Fruit fly (Drosophila melanogaster) whole organism, wandering third instar larva: Measurements from ENCODE around the gene Pka-C1.

Experiments
- Abd-B ChIP-seq: fragments of >200 bp; optimal IDR thresholded peaks from 2 replicates; lab custom pipeline; 2017; ENCODE audit warnings: missing biosample characterization, missing genetic modification characterization
- CG32264 ChIP-seq: fragments of 200-800 bp; sonication (Bioruptor generic); optimal IDR thresholded peaks from 2 replicates; lab custom pipeline; 2016; ENCODE audit warnings: missing biosample characterization, missing genetic modification characterization
- Dfd ChIP-seq: fragments of >200 bp; optimal IDR thresholded peaks from 2 replicates; lab custom pipeline; 2017; ENCODE audit warnings: missing biosample characterization, missing genetic modification characterization
- Dif ChIP-seq: fragments of 200-275, 200-300 bp; sonication (Bioruptor generic); optimal IDR thresholded peaks from 2 replicates; lab custom pipeline; 2018; ENCODE audit warnings: missing biosample characterization, missing genetic modification characterization; ENCODE audit not compliant: partially characterized antibody
- HLH106 ChIP-seq: fragments of 200-800 bp; optimal IDR thresholded peaks from 3 replicates; lab custom pipeline; 2019; ENCODE audit warnings: missing biosample characterization, mild to moderate bottlenecking, missing genetic modification characterization, moderate library complexity
- Hnf4 ChIP-seq: fragments of 200-800 bp; sonication (Bioruptor generic); optimal IDR thresholded peaks from 2 replicates; lab custom pipeline; 2016; ENCODE audit warnings: missing biosample characterization, mild to moderate bottlenecking, missing genetic modification characterization
- Hr78 ChIP-seq: fragments of >200 bp; optimal IDR thresholded peaks from 2 replicates; lab custom pipeline; 2017; ENCODE audit warnings: missing biosample characterization, missing genetic modification characterization
- Jra ChIP-seq: sonication (Bioruptor generic); optimal IDR thresholded peaks from 2 replicates; lab custom pipeline; 2016; ENCODE audit warnings: missing biosample characterization, missing genetic modification characterization
- Myc ChIP-seq: fragments of >200 bp; optimal IDR thresholded peaks from 2 replicates; lab custom pipeline; 2017
- N ChIP-seq: fragments of >200 bp; optimal IDR thresholded peaks from 2 replicates; lab custom pipeline; 2018; ENCODE audit warnings: missing biosample characterization, missing external identifiers, missing genetic modification characterization
- OdsH ChIP-seq: fragments of 200-800 bp; sonication (Bioruptor generic); optimal IDR thresholded peaks from 2 replicates; lab custom pipeline; 2016; ENCODE audit warnings: missing biosample characterization, mild to moderate bottlenecking, missing genetic modification characterization
- Rel ChIP-seq, 2 experiments: fragments of 200-800 bp; sonication (Bioruptor generic) in 1 of 2; optimal IDR thresholded peaks; 2 replicates in 1 of 2; 3 replicates in 1 of 2; lab custom pipeline; 2016 to 2019; ENCODE audit warnings: mild to moderate bottlenecking in 2 of 2, missing biosample characterization in 2 of 2, missing genetic modification characterization in 2 of 2, moderate library complexity in 1 of 2
- Sp1 ChIP-seq: fragments of 200-800 bp; sonication (Bioruptor generic); optimal IDR thresholded peaks from 3 replicates; lab custom pipeline; 2019; ENCODE audit warnings: missing biosample characterization, mild to moderate bottlenecking, missing genetic modification characterization, moderate library complexity
- Vsx2 ChIP-seq: fragments of 200-300, 225-300 bp; sonication (Bioruptor generic); optimal IDR thresholded peaks from 2 replicates; lab custom pipeline; 2018; ENCODE audit warnings: missing biosample characterization, missing genetic modification characterization; ENCODE audit not compliant: partially characterized antibody
- br ChIP-seq: fragments of 200-800 bp; sonication (Bioruptor generic); optimal IDR thresholded peaks from 2 replicates; lab custom pipeline; 2016; ENCODE audit warnings: missing biosample characterization, missing genetic modification characterization
- brk ChIP-seq: fragments of 200-800 bp; sonication (Bioruptor generic); optimal IDR thresholded peaks from 2 replicates; lab custom pipeline; 2016; ENCODE audit warnings: missing biosample characterization, mild to moderate bottlenecking, missing genetic modification characterization
- dl ChIP-seq, 2 experiments: fragments of 175-275, 200-275 bp in 1 of 2; fragments of 200-275 bp in 1 of 2; sonication (Bioruptor generic); optimal IDR thresholded peaks; lab custom pipeline; 2018; ENCODE audit warnings: mild to moderate bottlenecking in 2 of 2, missing biosample characterization in 2 of 2, missing genetic modification characterization in 2 of 2, moderate library complexity in 2 of 2; ENCODE audit not compliant: partially characterized antibody in 2 of 2, insufficient read depth in 1 of 2
- dmrt93B ChIP-seq: fragments of 200-800 bp; sonication (Bioruptor generic); optimal IDR thresholded peaks from 2 replicates; lab custom pipeline; 2018; ENCODE audit warnings: missing biosample characterization, mild to moderate bottlenecking, missing genetic modification characterization
- dsf ChIP-seq: sonication (Bioruptor generic); optimal IDR thresholded peaks from 2 replicates; lab custom pipeline; 2016; ENCODE audit warnings: missing biosample characterization, missing genetic modification characterization, borderline replicate concordance
- ey ChIP-seq: fragments of 200-800 bp; sonication (Bioruptor generic); optimal IDR thresholded peaks from 2 replicates; lab custom pipeline; 2016; ENCODE audit warnings: missing biosample characterization, missing genetic modification characterization
- foxo ChIP-seq, 2 experiments: fragments of 200-800 bp; sonication (Bioruptor generic); optimal IDR thresholded peaks; 2 replicates in 1 of 2; 3 replicates in 1 of 2; lab custom pipeline; 2016 to 2017; ENCODE audit warnings: missing biosample characterization in 2 of 2, missing genetic modification characterization in 2 of 2
- fru ChIP-seq: fragments of 200-800 bp; sonication (Bioruptor generic); optimal IDR thresholded peaks from 3 replicates; lab custom pipeline; 2016; ENCODE audit warnings: missing biosample characterization, mild to moderate bottlenecking, missing genetic modification characterization
- h ChIP-seq: fragments of 200-800 bp; sonication (Bioruptor generic); optimal IDR thresholded peaks from 3 replicates; lab custom pipeline; 2016; ENCODE audit warnings: missing biosample characterization, mild to moderate bottlenecking, missing genetic modification characterization
- jim ChIP-seq: fragments of 175-275, 200-325 bp; sonication (Bioruptor generic); optimal IDR thresholded peaks from 2 replicates; lab custom pipeline; 2016; ENCODE audit warnings: missing biosample characterization, mild to moderate bottlenecking, missing genetic modification characterization
- lola ChIP-seq: fragments of >200 bp; optimal IDR thresholded peaks from 2 replicates; lab custom pipeline; 2017; ENCODE audit warnings: missing biosample characterization, missing genetic modification characterization
- pan ChIP-seq: fragments of >200 bp; optimal IDR thresholded peaks from 2 replicates; lab custom pipeline; 2017
- psq ChIP-seq: fragments of 200-800 bp; sonication (Bioruptor generic); optimal IDR thresholded peaks from 3 replicates; lab custom pipeline; 2017; ENCODE audit warnings: missing biosample characterization, mild to moderate bottlenecking, missing genetic modification characterization, moderate library complexity
- rgr ChIP-seq: fragments of 200-800 bp; sonication (Bioruptor generic); optimal IDR thresholded peaks from 3 replicates; lab custom pipeline; 2016; ENCODE audit warnings: missing biosample characterization, mild to moderate bottlenecking, missing genetic modification characterization
- sage ChIP-seq: fragments of 200-800 bp; sonication (Bioruptor generic); optimal IDR thresholded peaks from 2 replicates; lab custom pipeline; 2016; ENCODE audit warnings: missing biosample characterization, mild to moderate bottlenecking, missing genetic modification characterization
- sv ChIP-seq: fragments of 200-800 bp; sonication (Bioruptor generic); optimal IDR thresholded peaks from 3 replicates; lab custom pipeline; 2016; ENCODE audit warnings: missing biosample characterization, missing genetic modification characterization
- usp ChIP-seq: fragments of >200 bp; optimal IDR thresholded peaks from 2 replicates; lab custom pipeline; 2017; ENCODE audit warnings: missing biosample characterization, missing genetic modification characterization

The Pka-C1 gene

DNA sequence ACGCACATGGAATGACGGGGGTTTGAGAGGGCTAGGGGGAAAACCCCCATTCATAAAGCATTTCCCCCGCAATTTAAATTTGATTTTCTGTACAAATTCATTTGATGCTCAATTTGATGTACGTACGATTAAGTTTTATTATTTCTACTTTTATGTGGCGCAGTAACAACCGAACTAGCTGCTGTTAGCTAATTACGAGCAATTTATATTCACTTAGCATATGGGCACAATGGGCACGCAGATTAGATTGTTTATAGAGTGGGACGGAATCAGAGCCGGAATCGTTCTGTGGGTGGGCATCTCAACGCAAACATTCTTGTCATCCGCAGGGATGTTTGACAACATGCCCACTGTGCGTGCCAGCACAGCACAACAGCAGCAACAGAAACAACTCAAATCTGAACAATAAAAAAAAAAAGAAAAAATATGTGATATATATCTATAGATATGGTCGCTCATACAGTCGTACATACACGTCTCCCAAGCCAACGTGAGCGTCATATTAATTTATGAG lies 28.1 kb downstream of the Pka-C1 start:
- TF ChIP-seq sage (GFP tag; lab: Kevin White, UChicago) (peak; percentile 11), Dfd (GFP tag; lab: Kevin White, UChicago) (no peak), lola (no peak), jim (GFP tag; lab: Kevin White, UChicago) (peak; percentile 21), fru (no peak), Rel (GFP tag; optimal IDR thresholded peaks at IDR 0.05; lab: Kevin White, UChicago) (no peak), Rel (tag; optimal IDR thresholded peaks at IDR 0.05; lab: Kevin White, UChicago) (peak; percentile 33), Sp1 (GFP tag; lab: Kevin White, UChicago) (no peak), Jra (GFP tag; lab: Kevin White, UChicago) (no peak)

DNA sequence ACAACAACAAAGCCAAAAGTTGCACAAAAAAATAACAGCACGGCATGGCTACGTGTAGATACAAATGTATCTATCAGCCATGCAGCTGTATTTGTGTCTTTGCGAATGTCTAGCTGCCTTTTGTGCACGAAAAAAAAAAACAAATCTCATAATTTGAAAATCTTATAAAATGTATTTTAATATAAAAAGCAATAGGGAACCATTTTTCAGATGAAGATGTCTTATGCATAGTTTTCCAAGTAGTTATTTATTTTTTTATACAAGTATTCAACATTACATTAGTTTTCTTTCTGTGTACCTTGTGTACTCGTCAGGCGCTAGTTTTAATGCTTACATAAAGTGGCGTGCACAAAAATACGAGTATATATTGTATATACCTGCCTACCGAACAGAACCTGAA lies 29.7 kb downstream of the Pka-C1 start:
- TF ChIP-seq sv (GFP tag; lab: Kevin White, UChicago) = no peak
- no peak for TF ChIP-seq jim (GFP tag; lab: Kevin White, UChicago)
- TF ChIP-seq br = no peak
- no peak for TF ChIP-seq ey (GFP tag; lab: Kevin White, UChicago)
- TF ChIP-seq Hnf4 = no peak
- TF ChIP-seq Jra (GFP tag; lab: Kevin White, UChicago) = no peak
- no peak for TF ChIP-seq Vsx2 (GFP tag; lab: Kevin White, UChicago)
- no peak for TF ChIP-seq dl (GFP tag; optimal IDR thresholded peaks at IDR 0.05; lab: Kevin White, UChicago; ENCODE audit: insufficient read depth in 1 of 2, partially characterized antibody in 2 of 2)
- TF ChIP-seq Dif (GFP tag; lab: Kevin White, UChicago) = no peak
- no peak for TF ChIP-seq Hr78
- no peak for TF ChIP-seq usp
- TF ChIP-seq dmrt93B = no peak
- no peak for TF ChIP-seq Myc (lab: Kevin White, UChicago)
- no peak for TF ChIP-seq Dfd (GFP tag; lab: Kevin White, UChicago)
- TF ChIP-seq CG32264 (GFP tag; lab: Kevin White, UChicago) = no peak
- no peak for TF ChIP-seq Rel (GFP tag; optimal IDR thresholded peaks at IDR 0.05; lab: Kevin White, UChicago)
- TF ChIP-seq Rel (tag; optimal IDR thresholded peaks at IDR 0.05; lab: Kevin White, UChicago) = no peak

DNA sequence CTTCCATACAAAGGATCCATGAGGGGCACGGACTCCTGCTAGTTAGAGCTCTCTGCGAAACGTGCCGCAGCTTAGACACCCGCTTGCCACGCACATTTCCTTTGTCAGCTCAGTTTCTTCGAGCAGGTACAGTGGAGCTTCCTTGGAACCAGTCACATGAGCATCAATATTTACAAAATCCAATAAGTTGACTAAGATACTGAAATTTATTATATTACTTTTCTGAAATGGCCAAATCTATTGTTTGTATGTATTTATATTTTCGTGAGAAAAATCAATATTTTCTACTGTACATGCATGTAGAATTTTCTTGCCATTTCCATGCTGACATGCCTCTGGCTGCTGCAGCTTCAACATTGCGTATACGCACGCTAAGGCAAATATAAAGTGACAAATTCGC lies 36.1 kb downstream of the Pka-C1 start:
- TF ChIP-seq Sp1 (GFP tag; lab: Kevin White, UChicago) (no peak), brk (GFP tag; lab: Kevin White, UChicago) (no peak), CG32264 (GFP tag; lab: Kevin White, UChicago) (no peak), Hnf4 (no peak), usp (no peak), N (GFP tag; lab: Kevin White, UChicago) (no peak), Myc (lab: Kevin White, UChicago) (no peak), Dif (GFP tag; lab: Kevin White, UChicago) (no peak), HLH106 (tag; lab: Kevin White, UChicago) (no peak), dl (GFP tag; optimal IDR thresholded peaks at IDR 0.05; lab: Kevin White, UChicago; ENCODE audit: insufficient read depth in 1 of 2, partially characterized antibody in 2 of 2) (no peak), Dfd (GFP tag; lab: Kevin White, UChicago) (no peak), dsf (GFP tag; lab: Kevin White, UChicago) (no peak), dmrt93B (no peak), sv (GFP tag; lab: Kevin White, UChicago) (no peak), pan (lab: Kevin White, UChicago) (no peak), rgr (no peak), Abd-B (GFP tag; lab: Kevin White, UChicago) (no peak), psq (GFP tag; lab: Kevin White, UChicago) (no peak), Vsx2 (GFP tag; lab: Kevin White, UChicago) (no peak), Hr78 (no peak)

DNA sequence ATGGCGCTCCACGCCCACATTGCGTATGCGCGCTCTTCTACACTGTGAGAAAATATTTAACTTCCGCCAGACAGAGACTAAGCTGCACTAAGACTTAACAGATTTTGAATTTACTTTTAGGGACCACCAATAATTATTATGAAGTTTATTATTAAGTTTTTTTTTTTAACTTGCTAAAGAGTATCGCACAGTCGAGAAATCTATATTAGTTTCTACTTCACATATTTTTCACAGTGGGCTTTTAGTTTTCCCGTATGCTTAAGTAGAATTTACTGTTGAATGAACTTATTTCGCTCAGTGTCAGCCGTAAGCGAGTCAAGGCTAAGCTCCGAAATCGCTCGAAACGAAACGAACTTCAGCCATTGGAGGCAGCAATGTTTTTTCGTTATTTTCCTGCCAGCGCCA lies 38.6 kb downstream of the Pka-C1 start:
- TF ChIP-seq sv (GFP tag; lab: Kevin White, UChicago) (peak; percentile 25), Hr78 (no peak), h (GFP tag; lab: Kevin White, UChicago) (no peak), ey (GFP tag; lab: Kevin White, UChicago) (no peak), dmrt93B (no peak), foxo (GFP tag; optimal IDR thresholded peaks at IDR 0.05; lab: Kevin White, UChicago) (no peak), usp (no peak), HLH106 (tag; lab: Kevin White, UChicago) (peak; percentile 14), OdsH (GFP tag; lab: Kevin White, UChicago) (no peak)
- TF ChIP-seq, all 38 proteins: peak for 2
